Worm (Caenorhabditis elegans) whole organism, L4/young adult: ENCODE measurements around the gene rbf-1.

Experiments
- dao-5 ChIP-seq: sonication (generic microtip); optimal IDR thresholded peaks from 2 replicates; lab custom pipeline; 2016; ENCODE audit warnings: missing genotype, missing genetic modification characterization, moderate library complexity, missing compliant biosample characterization
- him-1 ChIP-seq: sonication (generic microtip); optimal IDR thresholded peaks from 2 replicates; lab custom pipeline; 2016; ENCODE audit warnings: missing genotype, missing genetic modification reagents, missing genetic modification characterization, missing compliant biosample characterization

DNA sequence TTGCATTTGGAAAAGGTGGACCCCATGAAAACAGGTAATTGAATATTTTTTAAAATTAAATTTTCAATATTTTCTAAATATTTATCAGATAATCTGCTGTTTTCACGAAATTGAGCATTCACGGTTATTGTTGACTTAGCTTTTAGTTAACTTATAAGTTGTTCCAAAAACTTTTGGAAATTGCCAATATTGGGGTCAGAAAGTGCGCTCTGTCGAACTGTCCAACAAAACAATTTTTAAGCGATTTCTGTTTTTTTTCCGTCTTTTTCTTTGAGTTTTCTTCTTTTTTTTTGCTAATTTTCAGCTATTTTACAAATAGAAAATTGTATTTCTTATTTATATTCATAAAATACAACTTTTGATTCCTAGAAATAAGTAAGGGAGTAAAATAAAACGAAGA is 55.7 kb downstream of the rbf-1 start:
- TF ChIP-seq dao-5 (no peak), him-1 (tag; lab: Kevin White, UChicago) (no peak)
